Worm (Caenorhabditis elegans) whole organism, midembryonic: Measurements from ENCODE around the gene Y60A9A.1.

Source experiments
- flt-1 ChIP-seq: fragments of 200-800 bp; sonication (Bioruptor generic); IDR thresholded peaks from 2 replicates; pipeline ENCODE4 v1.3.6; 2022; ENCODE audit warnings: missing genetic modification characterization, missing compliant biosample characterization
- med-1 ChIP-seq: sonication (generic microtip); optimal IDR thresholded peaks from 2 replicates; lab custom pipeline; 2017; ENCODE audit warnings: missing genetic modification characterization, mild to moderate bottlenecking, missing compliant biosample characterization, antibody characterized with exemption, missing genetic modification reagents; ENCODE audit not compliant: insufficient read depth
- ref-1 ChIP-seq: fragments of 200-800 bp; sonication (Bioruptor generic); conservative IDR thresholded peaks from 2 replicates; pipeline ENCODE4 v1.3.6; 2022; ENCODE audit warnings: missing genetic modification reagents, missing genetic modification characterization, missing compliant biosample characterization
- ztf-29 ChIP-seq: fragments of 200-800 bp; sonication (Bioruptor generic); IDR thresholded peaks from 2 replicates; pipeline ENCODE4 v1.3.6; 2022; ENCODE audit warnings: missing genetic modification reagents, missing genetic modification characterization, missing compliant biosample characterization

DNA sequence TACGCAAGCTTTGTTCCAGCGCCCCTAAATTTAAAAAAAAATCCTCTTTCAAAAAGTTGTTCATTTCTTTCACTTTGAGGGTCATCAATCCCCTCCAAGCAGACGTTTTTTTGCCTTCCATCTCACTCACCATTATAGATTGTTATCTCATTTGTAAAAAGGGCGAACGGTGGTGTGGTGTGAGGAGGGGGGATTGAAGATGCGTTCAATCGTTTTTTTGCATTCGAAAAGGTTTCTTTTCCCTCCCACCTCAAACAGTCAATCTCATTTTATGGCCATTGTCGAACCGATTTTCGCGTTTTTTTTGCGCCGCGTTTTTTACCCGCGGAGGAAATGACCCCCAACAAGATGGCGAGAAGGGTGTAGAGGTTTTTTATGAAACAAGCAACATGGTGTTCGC, 38.2 kb downstream of the Y60A9A.1 start:
- TF ChIP-seq ref-1 (GFP tag; lab: Robert Waterston, UW) (no peak), ztf-29 (GFP tag; lab: Robert Waterston, UW) (no peak), flt-1 (GFP tag; lab: Robert Waterston, UW) (no peak), med-1 (GFP tag; lab: Kevin White, UChicago) (no peak)
